Worm (Caenorhabditis elegans) whole organism, L4 larva: Measurements from ENCODE around the gene T19H12.3.

Source experiments
- duxl-1 ChIP-seq: sonication (generic microtip); optimal IDR thresholded peaks from 2 replicates; lab custom pipeline; 2016; ENCODE audit warnings: mild to moderate bottlenecking, missing genetic modification characterization, moderate library complexity, missing compliant biosample characterization; ENCODE audit not compliant: poor library complexity
- hlh-30 ChIP-seq: sonication (generic microtip); optimal IDR thresholded peaks from 2 replicates; lab custom pipeline; 2017; ENCODE audit warnings: antibody characterized with exemption, mild to moderate bottlenecking, missing genetic modification characterization, missing compliant biosample characterization; ENCODE audit not compliant: insufficient read depth
- lin-29 ChIP-seq: fragments of 200-800 bp; sonication (Bioruptor generic); IDR thresholded peaks from 2 replicates; pipeline ENCODE4 v1.3.6; 2022; ENCODE audit warnings: missing genetic modification reagents, missing genetic modification characterization, missing compliant biosample characterization
- lir-3 ChIP-seq: sonication (generic microtip); optimal IDR thresholded peaks from 2 replicates; lab custom pipeline; 2016; ENCODE audit warnings: mild to moderate bottlenecking, missing genetic modification characterization, missing compliant biosample characterization
- nhr-111 ChIP-seq: fragments of 200-800 bp; sonication (Bioruptor generic); optimal IDR thresholded peaks from 2 replicates; lab custom pipeline; 2018; ENCODE audit warnings: mild to moderate bottlenecking, missing genetic modification characterization, missing compliant biosample characterization
- nhr-77 ChIP-seq: fragments of 150-350 bp; optimal IDR thresholded peaks from 2 replicates; lab custom pipeline; 2014; ENCODE audit warnings: missing biosample characterization, missing genetic modification characterization
- saeg-2 ChIP-seq: fragments of 200-800 bp; sonication (Bioruptor generic); IDR thresholded peaks from 2 replicates; pipeline ENCODE4 v1.3.6; 2022; ENCODE audit warnings: missing genetic modification reagents, missing genetic modification characterization, missing compliant biosample characterization
- skn-1 ChIP-seq: fragments of 150-350 bp; optimal IDR thresholded peaks from 2 replicates; lab custom pipeline; 2014; ENCODE audit warnings: missing biosample characterization, missing genetic modification characterization
- ztf-11 ChIP-seq: fragments of 150-350 bp; optimal IDR thresholded peaks from 2 replicates; lab custom pipeline; 2014; ENCODE audit warnings: missing biosample characterization, missing genetic modification characterization

DNA sequence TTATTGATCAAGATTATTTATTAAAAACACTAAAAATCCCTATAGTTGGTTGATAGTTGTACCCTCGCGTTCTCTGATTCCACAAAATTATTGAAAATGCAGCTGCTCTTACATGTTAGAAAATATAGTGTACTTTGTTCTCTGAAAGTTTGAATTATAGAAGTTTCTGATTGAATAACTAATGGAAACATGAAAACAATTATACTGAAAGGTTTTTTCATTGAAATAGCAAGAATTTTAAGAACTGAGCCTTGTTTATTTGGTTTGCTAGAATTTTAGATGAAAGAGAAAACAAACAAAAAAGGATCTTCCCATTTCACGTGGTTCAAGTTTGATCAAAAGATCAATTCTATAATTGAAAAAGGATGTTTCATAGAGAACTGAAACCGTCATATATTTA lies 17.9 kb upstream of the T19H12.3 start:
- no peak for TF ChIP-seq duxl-1 (tag; lab: Kevin White, UChicago)
- TF ChIP-seq saeg-2 (GFP tag; lab: Robert Waterston, UW) = no peak
- no peak for TF ChIP-seq ztf-11 (tag; lab: Kevin White, UChicago)
- TF ChIP-seq nhr-77 (tag; lab: Kevin White, UChicago) = no peak
- TF ChIP-seq hlh-30 (tag; lab: Kevin White, UChicago) = no peak
- no peak for TF ChIP-seq lir-3 (tag; lab: Kevin White, UChicago)
- TF ChIP-seq nhr-111 (GFP tag; lab: Kevin White, UChicago) = no peak
- TF ChIP-seq skn-1 (tag; lab: Kevin White, UChicago) = no peak
- TF ChIP-seq lin-29 (GFP tag; lab: Robert Waterston, UW) = no peak
